Worm (Caenorhabditis elegans): ENCODE measurements around the gene sri-4.
A peak's percentile ranks its signal among the peaks of the same experiment; 100 is the strongest.

sri-4 gene

ce11 chrV:736171-736570 lies 12.0 kb upstream of the sri-4 start, which contains the start of gene srj-25:
Gene srj-25, minus strand, starts transcription at chrV:736271.
- TF ChIP-seq nhr-28 (tag; optimal IDR thresholded peaks at IDR 0.05) (no peak), fkh-8 (tag; optimal IDR thresholded peaks at IDR 0.05) (no peak), F16B12.6 (tag; optimal IDR thresholded peaks at IDR 0.05) (no peak)

- TF ChIP-seq ceh-88 (GFP tag; IDR thresholded peaks at IDR 0.05) (no peak), egl-27 (tag; optimal IDR thresholded peaks at IDR 0.05) (no peak), Y116A8C.19 (tag; optimal IDR thresholded peaks at IDR 0.05; ENCODE audit: borderline replicate concordance) (no peak), hlh-17 (GFP tag; optimal IDR thresholded peaks at IDR 0.05; ENCODE audit: borderline replicate concordance) (no peak), C04F5.9 (tag; optimal IDR thresholded peaks at IDR 0.05) (no peak), hpl-2 (GFP tag; optimal IDR thresholded peaks at IDR 0.05) (no peak), isw-1 (GFP tag; IDR thresholded peaks at IDR 0.05) (no peak), nhr-77 (tag; optimal IDR thresholded peaks at IDR 0.05) (no peak), mef-2 (tag; optimal IDR thresholded peaks at IDR 0.05) (no peak), alr-1 (tag; optimal IDR thresholded peaks at IDR 0.05; ENCODE audit: borderline replicate concordance) (no peak), tlp-1 (tag; optimal IDR thresholded peaks at IDR 0.05) (no peak), nhr-12 (tag; optimal IDR thresholded peaks at IDR 0.05) (no peak), nhr-47 (tag; optimal IDR thresholded peaks at IDR 0.05) (no peak), sox-4 (tag; optimal IDR thresholded peaks at IDR 0.05) (no peak), skn-1 (tag; optimal IDR thresholded peaks at IDR 0.05) (no peak), nhr-11 (tag; optimal IDR thresholded peaks at IDR 0.05) (no peak), ama-1 (optimal IDR thresholded peaks at IDR 0.05) (no peak)
Observed at ce11 chrV:738770-739169, 9.4 kb upstream of the sri-4 start, which contains the start of gene srj-24. Gene srj-24, minus strand, starts transcription at chrV:738870.

- no peak for TF ChIP-seq unc-130 (tag; optimal IDR thresholded peaks at IDR 0.05)
- no peak for TF ChIP-seq nhr-77 (tag; optimal IDR thresholded peaks at IDR 0.05)
- TF ChIP-seq ceh-88 (GFP tag; IDR thresholded peaks at IDR 0.05): no peak
- TF ChIP-seq efl-1 (optimal IDR thresholded peaks at IDR 0.05): no peak
- TF ChIP-seq efl-1 (GFP tag; optimal IDR thresholded peaks at IDR 0.05 in 1 of 2): peak in 1 of 2 experiments; percentile 32
Observed at ce11 chrV:741820-742219, 6.3 kb upstream of the sri-4 start, which contains the start of gene C05E4.7. Gene C05E4.7, plus strand, starts transcription at chrV:742120.

- TF ChIP-seq C34B4.2 (tag; optimal IDR thresholded peaks at IDR 0.05): no peak
Observed at ce11 chrV:743348-743747, 4.8 kb upstream of the sri-4 start, which contains the start of gene str-134. Gene str-134, plus strand, starts transcription at chrV:743648.

ce11 chrV:752679-753333 lies 4.7 kb downstream of the sri-4 start, which contains the start of the genes str-262 and srp-1:
Gene str-262, minus strand, starts transcription at chrV:752779.
Gene srp-1, plus strand, starts transcription at chrV:753283.
- TF ChIP-seq pax-3 (tag; optimal IDR thresholded peaks at IDR 0.05) (no peak), lin-14 (GFP tag; optimal IDR thresholded peaks at IDR 0.05) (no peak), mab-9 (GFP tag; IDR thresholded peaks at IDR 0.05) (no peak), snpc-4 (tag; optimal IDR thresholded peaks at IDR 0.05) (no peak), hpl-2 (GFP tag; optimal IDR thresholded peaks at IDR 0.05) (no peak), rnt-1 (tag; optimal IDR thresholded peaks at IDR 0.05) (no peak), isw-1 (GFP tag; IDR thresholded peaks at IDR 0.05) (no peak), sptf-1 (tag; optimal IDR thresholded peaks at IDR 0.05) (no peak)

ce11 chrV:756169-756568 lies 8.0 kb downstream of the sri-4 start, which contains the start of gene str-20:
Gene str-20, plus strand, starts transcription at chrV:756469.
- no peak for TF ChIP-seq ceh-88 (GFP tag; IDR thresholded peaks at IDR 0.05)
- TF ChIP-seq fkh-8 (tag; optimal IDR thresholded peaks at IDR 0.05): no peak
- no peak for TF ChIP-seq dpl-1 (GFP tag; optimal IDR thresholded peaks at IDR 0.05)
- TF ChIP-seq jun-1 (tag; optimal IDR thresholded peaks at IDR 0.05): no peak
- no peak for TF ChIP-seq ztf-11 (tag; optimal IDR thresholded peaks at IDR 0.05)
- no peak for TF ChIP-seq unc-86 (tag; optimal IDR thresholded peaks at IDR 0.05)
- TF ChIP-seq fkh-10 (GFP tag; optimal IDR thresholded peaks at IDR 0.05): no peak
- TF ChIP-seq pqm-1 (tag; optimal IDR thresholded peaks at IDR 0.05): no peak
